Worm (Caenorhabditis elegans) whole organism, L4 larva: Measurements from ENCODE around the gene F46C3.7.
A peak's percentile ranks its signal among the peaks of the same experiment; 100 is the strongest.

Source experiments
- F26F4.8 ChIP-seq: fragments of 200-800 bp; sonication (Bioruptor generic); conservative IDR thresholded peaks from 2 replicates; pipeline ENCODE4 v1.3.6; 2022; ENCODE audit warnings: missing genetic modification characterization, missing compliant biosample characterization
- F37D6.2 ChIP-seq: sonication (generic microtip); optimal IDR thresholded peaks from 2 replicates; lab custom pipeline; 2016; ENCODE audit warnings: mild to moderate bottlenecking, missing genetic modification characterization, missing compliant biosample characterization
- F44E2.7 ChIP-seq: fragments of 200-800 bp; sonication (Bioruptor generic); IDR thresholded peaks from 2 replicates; pipeline ENCODE4 v2.1.2; 2022; ENCODE audit warnings: missing genetic modification characterization, missing compliant biosample characterization
- T26A8.4 ChIP-seq: fragments of 200-800 bp; sonication (Bioruptor generic); IDR thresholded peaks from 2 replicates; pipeline ENCODE4 v1.3.6; 2022; ENCODE audit warnings: missing genetic modification characterization, missing compliant biosample characterization
- Y48G9A.11 ChIP-seq: fragments of 200-800 bp; sonication (Bioruptor generic); IDR thresholded peaks from 2 replicates; pipeline ENCODE4 v1.3.6; 2022; ENCODE audit warnings: missing genetic modification reagents, missing genetic modification characterization, missing compliant biosample characterization
- Y5F2A.4 ChIP-seq: fragments of 200-800 bp; sonication (Bioruptor generic); optimal IDR thresholded peaks from 2 replicates; lab custom pipeline; 2018; ENCODE audit warnings: mild to moderate bottlenecking, missing genetic modification characterization, missing compliant biosample characterization
- Y75B8A.6 ChIP-seq: fragments of 200-800 bp; sonication (Bioruptor generic); IDR thresholded peaks from 2 replicates; pipeline ENCODE4 v1.3.6; 2022; ENCODE audit warnings: missing genetic modification reagents, missing genetic modification characterization, missing compliant biosample characterization
- ZK337.2 ChIP-seq: fragments of 200-800 bp; sonication (Bioruptor generic); IDR thresholded peaks from 2 replicates; pipeline ENCODE4 v1.3.6; 2022; ENCODE audit warnings: missing genetic modification reagents, missing genetic modification characterization, missing compliant biosample characterization
- ces-1 ChIP-seq: fragments of 150-350 bp; sonication (generic microtip); optimal IDR thresholded peaks from 4 replicates; lab custom pipeline; 2014; ENCODE audit warnings: missing biosample characterization, missing genetic modification reagents, missing genetic modification characterization
- duxl-1 ChIP-seq: sonication (generic microtip); optimal IDR thresholded peaks from 2 replicates; lab custom pipeline; 2016; ENCODE audit warnings: mild to moderate bottlenecking, missing genetic modification characterization, moderate library complexity, missing compliant biosample characterization; ENCODE audit not compliant: poor library complexity
- gei-8 ChIP-seq: fragments of 200-800 bp; sonication (Bioruptor generic); optimal IDR thresholded peaks from 2 replicates; lab custom pipeline; 2018; ENCODE audit warnings: mild to moderate bottlenecking, missing genetic modification characterization, missing compliant biosample characterization
- hif-1 ChIP-seq, 2 experiments: sonication (generic microtip); optimal IDR thresholded peaks; 2 replicates each; lab custom pipeline; 2016 to 2017; ENCODE audit warnings: missing compliant biosample characterization in 2 of 2, missing genetic modification characterization in 2 of 2, missing genetic modification reagents in 2 of 2, missing genotype in 2 of 2, mild to moderate bottlenecking in 1 of 2
- hlh-11 ChIP-seq: fragments of 200-800 bp; sonication (Bioruptor generic); optimal IDR thresholded peaks from 2 replicates; lab custom pipeline; 2018; ENCODE audit warnings: mild to moderate bottlenecking, missing genetic modification characterization, missing compliant biosample characterization
- hlh-30 ChIP-seq: sonication (generic microtip); optimal IDR thresholded peaks from 2 replicates; lab custom pipeline; 2017; ENCODE audit warnings: antibody characterized with exemption, mild to moderate bottlenecking, missing genetic modification characterization, missing compliant biosample characterization; ENCODE audit not compliant: insufficient read depth
- jun-1 ChIP-seq: fragments of 150-350 bp; optimal IDR thresholded peaks from 2 replicates; lab custom pipeline; 2014; ENCODE audit warnings: missing biosample characterization, missing genetic modification reagents, missing genetic modification characterization
- lin-13 ChIP-seq: fragments of 150-350 bp; optimal IDR thresholded peaks from 2 replicates; lab custom pipeline; 2014; ENCODE audit warnings: missing biosample characterization, missing genetic modification reagents, missing genetic modification characterization
- lin-15B ChIP-seq: fragments of 150-350 bp; sonication (generic microtip); optimal IDR thresholded peaks from 3 replicates; lab custom pipeline; 2014; ENCODE audit warnings: missing biosample characterization, missing genetic modification characterization
- lir-3 ChIP-seq: sonication (generic microtip); optimal IDR thresholded peaks from 2 replicates; lab custom pipeline; 2016; ENCODE audit warnings: mild to moderate bottlenecking, missing genetic modification characterization, missing compliant biosample characterization
- nhr-10 ChIP-seq: fragments of 150-350 bp; optimal IDR thresholded peaks from 2 replicates; lab custom pipeline; 2014; ENCODE audit warnings: missing biosample characterization, missing genetic modification characterization
- nhr-11 ChIP-seq: fragments of 150-350 bp; optimal IDR thresholded peaks from 2 replicates; lab custom pipeline; 2014; ENCODE audit warnings: missing biosample characterization, missing genetic modification characterization
- nhr-28 ChIP-seq: fragments of 150-350 bp; optimal IDR thresholded peaks from 2 replicates; lab custom pipeline; 2014; ENCODE audit warnings: missing biosample characterization, missing genetic modification characterization
- nhr-48 ChIP-seq: sonication (generic microtip); optimal IDR thresholded peaks from 2 replicates; lab custom pipeline; 2016; ENCODE audit warnings: mild to moderate bottlenecking, missing genetic modification characterization, missing compliant biosample characterization
- nhr-77 ChIP-seq: fragments of 150-350 bp; optimal IDR thresholded peaks from 2 replicates; lab custom pipeline; 2014; ENCODE audit warnings: missing biosample characterization, missing genetic modification characterization
- pqm-1 ChIP-seq: sonication (generic microtip); optimal IDR thresholded peaks from 2 replicates; lab custom pipeline; 2017; ENCODE audit warnings: missing biosample characterization, missing genetic modification characterization
- rbr-2 ChIP-seq: sonication (generic microtip); optimal IDR thresholded peaks from 2 replicates; lab custom pipeline; 2016; ENCODE audit warnings: missing genotype, missing genetic modification characterization, missing compliant biosample characterization
- saeg-2 ChIP-seq: fragments of 200-800 bp; sonication (Bioruptor generic); IDR thresholded peaks from 2 replicates; pipeline ENCODE4 v1.3.6; 2022; ENCODE audit warnings: missing genetic modification reagents, missing genetic modification characterization, missing compliant biosample characterization
- snpc-4 ChIP-seq: fragments of 150-350 bp; optimal IDR thresholded peaks from 2 replicates; lab custom pipeline; 2014; ENCODE audit warnings: missing biosample characterization, missing genetic modification characterization
- tra-1 ChIP-seq: fragments of 200-800 bp; sonication (Bioruptor generic); IDR thresholded peaks from 2 replicates; pipeline ENCODE4 v1.3.6; 2022; ENCODE audit warnings: missing genetic modification reagents, missing genetic modification characterization, missing compliant biosample characterization
- unc-39 ChIP-seq: sonication (generic microtip); optimal IDR thresholded peaks from 2 replicates; lab custom pipeline; 2017; ENCODE audit warnings: missing biosample characterization, missing genetic modification characterization
- unc-62 ChIP-seq, 3 experiments: fragments of 150-350 bp in 1 of 3; sonication (generic microtip); optimal IDR thresholded peaks in 2 of 3; peaks in 1 of 3; 1 replicate in 1 of 3; 2 replicates in 2 of 3; lab custom pipeline; 2014 to 2017; ENCODE audit warnings: missing biosample characterization in 3 of 3, missing genetic modification characterization in 3 of 3, missing genetic modification reagents in 3 of 3, missing genotype in 1 of 3
- zfp-3 ChIP-seq: fragments of 200-800 bp; sonication (Bioruptor generic); conservative IDR thresholded peaks from 2 replicates; pipeline ENCODE4 v1.3.6; 2022; ENCODE audit warnings: missing genetic modification reagents, missing genetic modification characterization, missing compliant biosample characterization
- zip-11 ChIP-seq: fragments of 200-800 bp; sonication (Bioruptor generic); IDR thresholded peaks from 2 replicates; pipeline ENCODE4 v1.3.6; 2022; ENCODE audit warnings: missing genetic modification characterization, missing compliant biosample characterization
- zip-2 ChIP-seq: fragments of 150-350 bp; optimal IDR thresholded peaks from 2 replicates; lab custom pipeline; 2014; ENCODE audit warnings: missing biosample characterization, missing genetic modification characterization

The F46C3.7 gene

DNA sequence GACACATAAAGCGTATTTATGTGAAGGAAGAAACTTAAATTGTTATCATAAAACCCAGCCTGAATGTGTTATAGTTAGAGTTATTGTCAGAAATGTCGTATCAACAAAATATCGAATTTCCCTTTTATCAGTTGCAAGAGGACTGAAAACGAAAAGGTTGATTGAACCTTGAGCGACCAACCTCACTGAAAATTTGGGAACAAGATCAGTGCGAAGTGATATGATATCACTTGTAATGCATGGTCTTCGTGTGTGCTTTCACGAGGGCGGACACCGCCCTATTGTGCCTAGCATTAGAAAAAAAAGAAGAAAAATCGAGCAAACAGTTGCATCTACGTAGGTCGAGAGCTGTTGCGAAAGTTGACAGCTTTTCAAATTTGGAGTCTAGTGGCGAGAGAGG is 7.9 kb downstream of the F46C3.7 start (continued):
- no peak for TF ChIP-seq ces-1 (GFP tag; lab: Kevin White, UChicago)
- no peak for TF ChIP-seq unc-39 (tag; lab: Kevin White, UChicago)
- no peak for TF ChIP-seq ZK337.2
- TF ChIP-seq jun-1 (tag; lab: Kevin White, UChicago): no peak
- TF ChIP-seq duxl-1 (tag; lab: Kevin White, UChicago): no peak
- TF ChIP-seq F37D6.2 (tag; lab: Kevin White, UChicago): no peak
- TF ChIP-seq Y75B8A.6 (GFP tag; lab: Robert Waterston, UW): no peak
- peak; percentile 66 for TF ChIP-seq pqm-1 (tag; lab: Kevin White, UChicago)
- no peak for TF ChIP-seq F26F4.8
- no peak for TF ChIP-seq snpc-4 (tag; lab: Kevin White, UChicago)
- TF ChIP-seq, all 104 proteins: peak for 8

DNA sequence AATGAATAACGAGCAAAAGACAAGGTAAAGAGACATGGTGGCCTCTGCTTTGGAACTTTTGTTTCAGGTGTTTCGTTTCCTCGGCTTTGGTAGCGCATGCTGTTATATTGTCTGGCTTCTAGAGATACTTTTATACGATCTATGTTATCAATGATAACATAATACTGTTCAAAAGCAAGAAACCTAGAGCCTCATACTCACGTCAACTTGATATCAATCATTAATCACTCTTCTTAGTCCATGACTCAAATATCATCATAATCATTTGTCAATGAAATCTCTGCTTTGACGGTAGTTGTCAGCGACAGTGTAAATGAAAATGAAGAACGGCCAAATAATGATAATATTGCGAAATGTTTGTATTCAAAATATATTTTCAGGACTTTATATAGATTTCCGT is 10.4 kb downstream of the F46C3.7 start:
- no peak for TF ChIP-seq T26A8.4 (GFP tag; lab: Robert Waterston, UW)
- no peak for TF ChIP-seq zip-2 (tag; lab: Kevin White, UChicago)
- no peak for TF ChIP-seq nhr-28 (tag; lab: Kevin White, UChicago)
- TF ChIP-seq tra-1 (GFP tag; lab: Robert Waterston, UW): no peak
- TF ChIP-seq nhr-11 (tag; lab: Kevin White, UChicago): no peak
- TF ChIP-seq jun-1 (tag; lab: Kevin White, UChicago): no peak
- TF ChIP-seq hif-1 (tag; optimal IDR thresholded peaks at IDR 0.05; lab: Kevin White, UChicago): no peak
- no peak for TF ChIP-seq Y48G9A.11 (GFP tag; lab: Robert Waterston, UW)
- no peak for TF ChIP-seq gei-8 (GFP tag; lab: Kevin White, UChicago)
- no peak for TF ChIP-seq rbr-2
- no peak for TF ChIP-seq lin-13
- no peak for TF ChIP-seq lir-3 (tag; lab: Kevin White, UChicago)
- TF ChIP-seq lin-15B (tag; lab: Kevin White, UChicago): no peak
- TF ChIP-seq Y5F2A.4 (GFP tag; lab: Kevin White, UChicago): no peak
- TF ChIP-seq F26F4.8: no peak
- TF ChIP-seq, all 104 proteins: peak for 0

- TF ChIP-seq F44E2.7: no peak
- peak in 1 of 2 experiments; percentile 28 for TF ChIP-seq unc-62 (GFP tag; optimal IDR thresholded peaks at IDR 0.05 in 1 of 2; lab: Kevin White, UChicago)
- no peak for TF ChIP-seq unc-62 (tag; optimal IDR thresholded peaks at IDR 0.05; lab: Kevin White, UChicago)
These were observed 12.5 kb downstream of the F46C3.7 start for ce11 chrX:11452316-11452715.

DNA sequence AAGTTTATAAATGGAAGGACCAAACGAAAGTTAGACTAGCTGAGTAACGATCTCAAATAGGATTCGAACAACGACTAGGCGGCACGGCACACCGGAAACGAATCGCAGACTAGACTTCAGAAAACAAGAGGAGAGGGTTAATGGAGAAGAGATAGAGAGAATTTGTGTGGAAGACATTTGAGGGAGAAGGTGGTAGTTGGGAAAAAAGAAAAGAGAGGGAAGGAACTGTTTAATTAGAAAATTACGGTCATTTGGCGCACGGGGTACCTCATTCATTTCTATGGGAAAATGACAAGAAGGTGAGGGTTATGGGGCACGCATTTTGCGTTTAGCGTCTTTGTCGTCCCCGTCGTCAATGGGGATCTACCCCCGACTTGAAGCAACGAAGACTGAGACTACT is 14.4 kb downstream of the F46C3.7 start, which contains the start of gene F48C5.2:
TSS of gene F48C5.2 (minus strand) at position 101 of the 400 bp plus-strand sequence.
- no peak for TF ChIP-seq nhr-10 (tag; lab: Kevin White, UChicago)
- no peak for TF ChIP-seq snpc-4 (tag; lab: Kevin White, UChicago)
- no peak for TF ChIP-seq zfp-3 (GFP tag; lab: Robert Waterston, UW)
- no peak for TF ChIP-seq pqm-1 (tag; lab: Kevin White, UChicago)
- no peak for TF ChIP-seq nhr-77

DNA sequence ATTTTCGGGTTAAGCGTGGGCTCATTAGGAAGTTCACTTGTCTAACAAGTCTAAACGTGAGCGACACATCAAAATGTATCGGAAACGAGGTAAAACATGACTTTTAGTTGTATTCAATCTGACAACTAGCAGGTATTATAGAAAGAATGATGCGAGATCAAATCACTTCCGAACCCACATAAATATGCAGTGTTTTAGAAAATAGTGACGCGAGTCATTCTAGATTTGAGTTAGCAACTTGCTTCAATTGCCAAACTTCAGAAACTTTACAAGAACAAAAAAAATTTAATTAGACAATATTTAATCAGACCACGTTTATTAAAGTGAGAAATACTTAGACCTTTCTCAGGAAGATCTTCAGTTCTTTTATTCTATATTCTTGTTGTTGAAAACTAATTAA is 16.8 kb downstream of the F46C3.7 start:
- TF ChIP-seq saeg-2 (GFP tag; lab: Robert Waterston, UW) (no peak), unc-62 (GFP tag; optimal IDR thresholded peaks at IDR 0.05 in 1 of 2; lab: Kevin White, UChicago) (peak in 1 of 2 experiments; percentile 91), unc-62 (tag; optimal IDR thresholded peaks at IDR 0.05; lab: Kevin White, UChicago) (no peak)
- TF ChIP-seq, all 104 proteins: peak for 1

DNA sequence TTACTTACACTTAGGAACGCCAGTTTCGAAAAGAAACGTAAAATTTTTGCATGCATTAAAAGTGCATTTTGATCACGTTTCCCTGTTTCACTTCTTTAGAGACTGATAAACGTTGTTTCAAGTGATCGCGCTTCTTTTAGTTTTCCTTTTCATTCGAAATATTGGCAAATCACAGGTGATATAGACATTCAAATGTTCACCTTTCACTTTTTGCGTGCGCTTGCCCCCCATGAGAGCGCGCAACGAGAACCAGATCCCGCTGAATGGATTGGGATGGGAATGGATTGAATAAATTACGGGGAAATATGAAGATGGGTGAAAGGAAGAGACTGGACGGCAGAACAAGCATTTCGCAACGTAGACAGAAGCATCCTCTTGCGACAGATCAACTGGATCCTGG is 21.7 kb downstream of the F46C3.7 start:
- no peak for TF ChIP-seq zip-11
- TF ChIP-seq Y75B8A.6 (GFP tag; lab: Robert Waterston, UW): no peak
- TF ChIP-seq pqm-1 (tag; lab: Kevin White, UChicago): peak; percentile 19
- TF ChIP-seq hlh-30 (tag; lab: Kevin White, UChicago): peak; percentile 39
- TF ChIP-seq hlh-11 (tag; lab: Kevin White, UChicago): peak; percentile 35
- TF ChIP-seq nhr-48 (tag; lab: Kevin White, UChicago): peak; percentile 18
